Worm (Caenorhabditis elegans) whole organism, mixed stage, embryonic: ENCODE measurements around the gene F41E7.2.

ENCODE experiments used
- M03D4.4 ChIP-seq: sonication (generic microtip); optimal IDR thresholded peaks from 2 replicates; lab custom pipeline; 2017; ENCODE audit warnings: mild to moderate bottlenecking, missing genetic modification characterization, missing compliant biosample characterization
- bed-3 ChIP-seq: fragments of 200-800 bp; sonication (Bioruptor generic); optimal IDR thresholded peaks from 3 replicates; lab custom pipeline; 2018; ENCODE audit warnings: mild to moderate bottlenecking, missing genetic modification characterization, moderate library complexity, missing compliant biosample characterization
- ceh-39 ChIP-seq: fragments of 150-350 bp; optimal IDR thresholded peaks from 2 replicates; lab custom pipeline; 2014; ENCODE audit warnings: missing biosample characterization, missing genetic modification characterization
- ceh-43 ChIP-seq: fragments of 200-800 bp; sonication (Bioruptor generic); optimal IDR thresholded peaks from 2 replicates; lab custom pipeline; 2018; ENCODE audit warnings: mild to moderate bottlenecking, missing genetic modification characterization, moderate library complexity, missing compliant biosample characterization
- ceh-83 ChIP-seq: fragments of 200-800 bp; sonication (Bioruptor generic); optimal IDR thresholded peaks from 2 replicates; lab custom pipeline; 2018; ENCODE audit warnings: mild to moderate bottlenecking, missing genetic modification characterization, missing compliant biosample characterization
- ces-1 ChIP-seq: fragments of 150-350 bp; optimal IDR thresholded peaks from 2 replicates; lab custom pipeline; 2014; ENCODE audit warnings: missing biosample characterization, missing genetic modification reagents, missing genetic modification characterization
- cnd-1 ChIP-seq: fragments of 200-800 bp; sonication (Bioruptor generic); optimal IDR thresholded peaks from 2 replicates; lab custom pipeline; 2018; ENCODE audit warnings: mild to moderate bottlenecking, missing genetic modification characterization, missing compliant biosample characterization
- elt-1 ChIP-seq: sonication (generic microtip); optimal IDR thresholded peaks from 2 replicates; lab custom pipeline; 2017; ENCODE audit warnings: missing genetic modification characterization, mild to moderate bottlenecking, missing compliant biosample characterization, antibody characterized with exemption, moderate library complexity, borderline replicate concordance; ENCODE audit not compliant: insufficient read depth
- flh-1 ChIP-seq: fragments of 200-800 bp; sonication (Bioruptor generic); optimal IDR thresholded peaks from 2 replicates; lab custom pipeline; 2018; ENCODE audit warnings: mild to moderate bottlenecking, missing genetic modification characterization, moderate library complexity, missing compliant biosample characterization
- lin-13 ChIP-seq: fragments of 150-350 bp; optimal IDR thresholded peaks from 2 replicates; lab custom pipeline; 2014; ENCODE audit warnings: missing biosample characterization, missing genetic modification characterization
- lin-32 ChIP-seq: fragments of 200-800 bp; sonication (Bioruptor generic); optimal IDR thresholded peaks from 2 replicates; lab custom pipeline; 2018; ENCODE audit warnings: mild to moderate bottlenecking, missing genetic modification characterization, missing compliant biosample characterization
- lsy-2 ChIP-seq: fragments of 150-350 bp; optimal IDR thresholded peaks from 2 replicates; lab custom pipeline; 2014; ENCODE audit warnings: missing biosample characterization, missing genetic modification characterization
- mab-5 ChIP-seq: fragments of 150-350 bp; optimal IDR thresholded peaks from 2 replicates; lab custom pipeline; 2014; ENCODE audit warnings: missing biosample characterization, missing genetic modification characterization
- mls-2 ChIP-seq: sonication (generic microtip); optimal IDR thresholded peaks from 2 replicates; lab custom pipeline; 2016; ENCODE audit warnings: mild to moderate bottlenecking, missing genetic modification characterization, moderate library complexity, missing compliant biosample characterization
- nhr-12 ChIP-seq: fragments of 150-350 bp; optimal IDR thresholded peaks from 2 replicates; lab custom pipeline; 2014; ENCODE audit warnings: missing biosample characterization, missing genetic modification characterization
- nhr-2 ChIP-seq: fragments of 150-350 bp; optimal IDR thresholded peaks from 2 replicates; lab custom pipeline; 2014; ENCODE audit warnings: missing biosample characterization, missing genetic modification characterization
- nhr-237 ChIP-seq: fragments of 150-350 bp; optimal IDR thresholded peaks from 2 replicates; lab custom pipeline; 2014; ENCODE audit warnings: missing biosample characterization, missing genetic modification characterization
- nhr-28 ChIP-seq: fragments of 150-350 bp; optimal IDR thresholded peaks from 2 replicates; lab custom pipeline; 2014; ENCODE audit warnings: missing biosample characterization, missing genetic modification characterization
- nhr-76 ChIP-seq: sonication (generic microtip); optimal IDR thresholded peaks from 2 replicates; lab custom pipeline; 2017; ENCODE audit warnings: missing biosample characterization, missing genetic modification characterization
- pha-4 ChIP-seq: fragments of 150-350 bp; optimal IDR thresholded peaks from 2 replicates; lab custom pipeline; 2018; ENCODE audit warnings: missing biosample characterization, missing genetic modification reagents, missing genetic modification characterization
- sem-2 ChIP-seq: fragments of 200-800 bp; sonication (Bioruptor generic); optimal IDR thresholded peaks from 2 replicates; lab custom pipeline; 2018; ENCODE audit warnings: mild to moderate bottlenecking, missing genetic modification characterization, missing compliant biosample characterization
- sptf-1 ChIP-seq: sonication (generic microtip); optimal IDR thresholded peaks from 2 replicates; lab custom pipeline; 2017; ENCODE audit warnings: mild to moderate bottlenecking, missing genetic modification characterization, moderate library complexity, missing compliant biosample characterization
- tbx-8 ChIP-seq: fragments of 200-800 bp; sonication (Bioruptor generic); optimal IDR thresholded peaks from 2 replicates; lab custom pipeline; 2018; ENCODE audit warnings: mild to moderate bottlenecking, missing genetic modification characterization, moderate library complexity, missing compliant biosample characterization
- unc-120 ChIP-seq: sonication (generic microtip); optimal IDR thresholded peaks from 2 replicates; lab custom pipeline; 2017; ENCODE audit warnings: missing genetic modification characterization, missing compliant biosample characterization; ENCODE audit not compliant: poor library complexity, severe bottlenecking
- unc-39 ChIP-seq: fragments of 150-350 bp; optimal IDR thresholded peaks from 2 replicates; lab custom pipeline; 2014; ENCODE audit warnings: missing biosample characterization, missing genetic modification characterization
- zip-8 ChIP-seq: fragments of 150-350 bp; optimal IDR thresholded peaks from 2 replicates; lab custom pipeline; 2014; ENCODE audit warnings: missing biosample characterization, missing genetic modification characterization
- ztf-11 ChIP-seq: fragments of 150-350 bp; optimal IDR thresholded peaks from 2 replicates; lab custom pipeline; 2014; ENCODE audit warnings: missing biosample characterization, missing genetic modification characterization

Gene F41E7.2

DNA sequence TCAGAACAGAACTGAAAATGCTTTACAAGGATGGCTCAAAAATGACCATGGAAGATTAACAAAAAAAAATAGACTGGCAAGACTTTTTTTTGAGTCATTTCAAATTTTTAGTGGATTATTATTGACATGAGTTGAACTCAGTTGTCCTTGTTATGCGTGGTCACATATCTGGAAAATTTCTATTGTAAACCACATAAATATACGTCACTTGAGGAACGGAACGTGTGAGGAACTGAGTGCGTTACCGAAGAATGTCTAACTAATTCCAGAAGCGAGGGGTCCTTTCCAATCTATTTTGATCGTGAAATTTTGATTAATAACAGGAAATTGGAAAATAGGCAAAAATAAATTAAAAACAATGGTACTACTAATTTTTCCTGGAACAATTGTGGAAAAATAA lies 11.2 kb upstream of the F41E7.2 start:
- TF ChIP-seq M03D4.4 (tag; lab: Kevin White, UChicago), result no peak
- TF ChIP-seq nhr-76 (tag; lab: Kevin White, UChicago), result no peak
- TF ChIP-seq flh-1 (GFP tag; lab: Kevin White, UChicago), result no peak
- TF ChIP-seq ces-1, result no peak
- no peak for TF ChIP-seq nhr-237
- no peak for TF ChIP-seq cnd-1 (tag; lab: Kevin White, UChicago)
- no peak for TF ChIP-seq mab-5
- TF ChIP-seq ceh-39, result no peak
- TF ChIP-seq bed-3, result no peak
- no peak for TF ChIP-seq lin-32 (GFP tag; lab: Kevin White, UChicago)
- TF ChIP-seq ztf-11 (tag; lab: Kevin White, UChicago), result no peak
- TF ChIP-seq nhr-28 (tag; lab: Kevin White, UChicago), result no peak
- TF ChIP-seq pha-4 (tag; lab: Kevin White, UChicago), result no peak
- TF ChIP-seq elt-1, result no peak
- TF ChIP-seq, all 35 proteins: peak for 0

DNA sequence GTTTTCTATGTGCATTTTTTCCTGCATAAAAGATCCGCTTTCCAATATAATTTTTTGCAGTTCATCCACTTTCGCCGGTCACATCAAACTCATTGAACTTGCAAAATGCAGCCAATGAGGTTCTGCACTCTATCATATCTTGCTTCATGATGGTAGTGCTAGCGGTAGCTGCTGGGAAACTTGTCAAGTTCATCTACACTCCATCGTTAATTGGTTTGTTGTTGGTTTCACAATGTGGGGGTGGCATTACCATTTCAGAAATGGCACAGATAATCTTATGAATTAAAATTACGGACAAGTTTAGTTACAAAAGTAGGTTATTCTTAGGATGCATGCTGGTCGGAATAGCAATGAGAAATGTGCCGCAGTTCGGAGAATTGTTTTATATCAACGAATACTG lies 978 bp downstream of the F41E7.2 start:
- TF ChIP-seq tbx-8 (GFP tag; lab: Kevin White, UChicago) (no peak), mab-5 (no peak), unc-120 (tag; lab: Kevin White, UChicago) (no peak), nhr-2 (tag; lab: Kevin White, UChicago) (no peak), pha-4 (tag; lab: Kevin White, UChicago) (no peak), elt-1 (no peak)

DNA sequence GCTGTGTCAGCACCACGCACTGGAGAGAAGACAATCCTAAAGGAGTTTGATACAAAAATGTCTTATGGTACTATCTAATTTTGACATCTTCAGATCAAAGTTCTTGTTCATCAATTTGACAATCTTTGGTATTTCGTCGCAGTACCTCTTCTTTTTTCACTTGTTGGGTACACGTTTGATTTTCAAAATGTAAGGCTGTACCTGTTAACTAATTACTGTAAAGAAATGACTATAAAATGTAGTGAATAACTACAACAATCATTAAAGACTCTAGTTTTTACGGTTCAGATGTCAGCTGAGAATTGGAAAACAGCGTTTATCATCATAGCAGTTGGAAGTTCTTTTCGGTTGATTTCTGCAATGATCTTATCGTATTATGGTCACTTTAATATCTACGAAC lies 3.6 kb downstream of the F41E7.2 start:
- TF ChIP-seq ceh-43 (GFP tag; lab: Kevin White, UChicago) (no peak), unc-39 (tag; lab: Kevin White, UChicago) (no peak), nhr-76 (tag; lab: Kevin White, UChicago) (no peak), mab-5 (no peak), sem-2 (no peak), ceh-83 (GFP tag; lab: Kevin White, UChicago) (no peak), sptf-1 (tag; lab: Kevin White, UChicago) (no peak), lsy-2 (tag; lab: Kevin White, UChicago) (no peak), mls-2 (tag; lab: Kevin White, UChicago) (no peak), nhr-237 (no peak), cnd-1 (tag; lab: Kevin White, UChicago) (no peak), unc-120 (tag; lab: Kevin White, UChicago) (no peak), lin-32 (GFP tag; lab: Kevin White, UChicago) (no peak), elt-1 (no peak)

DNA sequence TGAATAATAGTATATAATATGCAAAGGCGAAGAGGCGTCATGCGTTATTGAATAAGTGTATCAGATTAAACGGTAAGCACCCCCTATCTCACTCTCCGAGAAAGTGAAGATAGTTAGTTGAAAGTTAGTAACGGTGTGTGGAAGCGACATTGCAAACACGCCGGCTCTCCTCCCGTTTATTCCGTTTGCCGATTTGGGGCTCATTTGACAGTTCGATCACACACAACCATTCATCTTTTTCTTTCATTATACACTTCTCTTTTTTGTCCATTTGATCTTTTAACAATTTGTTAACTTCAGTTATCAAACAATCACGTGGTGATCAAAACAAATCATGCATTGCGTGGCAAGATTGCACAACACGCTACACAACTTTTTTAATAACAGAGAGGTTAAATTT lies 5.8 kb downstream of the F41E7.2 start, which contains the start of gene slc-9B.1:
TSS of gene slc-9B.1 (plus strand) at position 301 of the 400 bp plus-strand sequence.
- TF ChIP-seq ztf-11 (tag; lab: Kevin White, UChicago) (no peak), tbx-8 (GFP tag; lab: Kevin White, UChicago) (no peak), ces-1 (no peak)
- TF ChIP-seq, all 35 proteins: peak for 0

DNA sequence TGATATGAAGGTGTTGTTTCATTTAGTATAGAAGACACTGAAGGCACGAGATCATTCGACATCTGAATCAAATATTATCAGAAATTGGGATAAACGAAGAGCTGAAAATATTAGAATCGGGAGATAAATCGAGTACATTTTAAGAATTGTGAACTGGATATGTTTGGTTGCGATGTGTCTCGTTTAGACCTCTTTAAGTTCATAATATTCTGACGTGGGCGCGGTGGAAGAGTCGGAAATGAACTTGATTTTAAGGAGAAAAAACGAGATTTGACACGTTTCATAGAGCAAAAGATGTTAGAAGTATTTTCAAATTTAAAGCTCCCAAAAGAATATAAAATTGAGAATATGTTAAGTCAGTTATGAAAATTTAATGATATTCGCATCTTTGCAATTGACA lies 12.1 kb downstream of the F41E7.2 start, which contains the start of gene npr-6:
TSS of gene npr-6 (minus strand) at position 101 of the 400 bp plus-strand sequence.
- TF ChIP-seq zip-8 (tag; lab: Kevin White, UChicago) (no peak), nhr-12 (tag; lab: Kevin White, UChicago) (no peak)

DNA sequence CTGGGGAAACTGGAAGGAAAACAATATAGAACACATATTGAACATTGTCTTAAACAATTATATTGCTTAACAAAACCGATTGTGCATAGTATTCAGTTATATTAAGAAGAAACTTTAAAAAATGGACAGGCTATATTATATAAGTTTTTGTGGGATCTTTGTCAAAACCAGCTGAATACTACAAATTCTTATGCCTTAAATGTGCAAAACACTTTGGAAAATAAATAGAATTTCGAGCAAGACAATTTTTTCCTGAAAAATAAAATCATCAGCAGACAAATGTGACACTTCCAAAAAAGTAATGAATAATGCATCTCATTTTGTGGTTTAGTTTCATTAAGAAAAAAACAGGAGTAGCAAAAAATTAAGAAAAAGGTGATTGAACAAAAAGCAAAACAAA lies 23.9 kb downstream of the F41E7.2 start:
- no peak for TF ChIP-seq ceh-83 (GFP tag; lab: Kevin White, UChicago)

DNA sequence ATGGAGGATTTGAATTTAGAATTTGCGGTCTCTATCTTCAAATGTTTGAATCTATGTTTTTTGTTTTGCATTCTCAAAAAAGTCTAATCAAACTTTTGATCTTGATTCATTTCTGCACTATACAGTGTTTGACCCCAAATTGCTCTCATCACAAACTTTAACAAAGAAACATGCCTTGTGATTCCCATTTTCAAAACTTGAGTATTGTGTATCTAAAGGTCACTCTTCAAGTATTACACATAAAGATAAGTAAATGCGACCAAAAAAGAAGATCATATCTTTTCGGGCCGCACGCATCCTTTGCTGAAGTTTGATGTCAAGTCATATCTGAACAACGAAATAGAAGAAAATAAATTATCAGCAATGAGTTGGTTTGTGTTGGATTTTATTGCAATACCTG lies 28.4 kb downstream of the F41E7.2 start:
- TF ChIP-seq M03D4.4 (tag; lab: Kevin White, UChicago) (no peak), sem-2 (no peak), ceh-83 (GFP tag; lab: Kevin White, UChicago) (no peak), bed-3 (no peak), cnd-1 (tag; lab: Kevin White, UChicago) (no peak), lin-13 (tag; lab: Kevin White, UChicago) (no peak), pha-4 (tag; lab: Kevin White, UChicago) (no peak), zip-8 (tag; lab: Kevin White, UChicago) (no peak), nhr-237 (no peak), elt-1 (no peak)
- TF ChIP-seq, all 35 proteins: peak for 0
